Worm (Caenorhabditis elegans): ENCODE data around the gene H04M03.12.

- no peak for TF ChIP-seq sox-4 (tag; optimal IDR thresholded peaks at IDR 0.05)
- no peak for TF ChIP-seq dmd-4 (tag; optimal IDR thresholded peaks at IDR 0.05; ENCODE audit: borderline replicate concordance)
Observed at ce11 chrIV:5948712-5949111, 45.6 kb upstream of the H04M03.12 start.

All from whole organism, late embryonic.